Fruit fly (Drosophila melanogaster) whole organism, adult: ENCODE measurements around the gene scpr-C.

ENCODE experiments used
- CG11617 ChIP-seq: fragments of 200-800 bp; sonication (Bioruptor generic); optimal IDR thresholded peaks from 2 replicates; lab custom pipeline; 2017; ENCODE audit warnings: mild to moderate bottlenecking, missing biosample characterization, missing genetic modification reagents, missing genetic modification characterization
- CG12768 ChIP-seq: fragments of 200-800 bp; sonication (Bioruptor generic); optimal IDR thresholded peaks from 2 replicates; lab custom pipeline; 2017; ENCODE audit warnings: missing biosample characterization, missing genetic modification characterization, mild to moderate bottlenecking, moderate library complexity, missing genetic modification reagents
- CG14711 ChIP-seq: fragments of 200-800 bp; sonication (Bioruptor generic); optimal IDR thresholded peaks from 2 replicates; lab custom pipeline; 2018; ENCODE audit warnings: missing biosample characterization, mild to moderate bottlenecking, missing genetic modification characterization, moderate library complexity
- CG1620 ChIP-seq: fragments of 200-800 bp; sonication (Bioruptor generic); optimal IDR thresholded peaks from 2 replicates; lab custom pipeline; 2016; ENCODE audit warnings: missing biosample characterization, missing genetic modification characterization
- CG33017 ChIP-seq: fragments of 200-800 bp; sonication (Bioruptor generic); optimal IDR thresholded peaks from 2 replicates; lab custom pipeline; 2018; ENCODE audit warnings: missing biosample characterization, mild to moderate bottlenecking, missing genetic modification characterization, moderate library complexity
- CG5204 ChIP-seq: fragments of 200-800 bp; sonication (Bioruptor generic); optimal IDR thresholded peaks from 2 replicates; lab custom pipeline; 2016; ENCODE audit warnings: missing biosample characterization, missing genetic modification characterization
- CG7045 ChIP-seq: fragments of 200-800 bp; sonication (Bioruptor generic); optimal IDR thresholded peaks from 2 replicates; lab custom pipeline; 2017; ENCODE audit warnings: missing biosample characterization, mild to moderate bottlenecking, missing genetic modification characterization
- CG7101 ChIP-seq: fragments of 200-800 bp; sonication (Bioruptor generic); optimal IDR thresholded peaks from 2 replicates; lab custom pipeline; 2018; ENCODE audit warnings: missing biosample characterization, mild to moderate bottlenecking, missing genetic modification characterization, moderate library complexity
- Clk ChIP-seq: fragments of 200-800 bp; sonication (Bioruptor generic); optimal IDR thresholded peaks from 2 replicates; lab custom pipeline; 2017; ENCODE audit warnings: missing biosample characterization, missing genetic modification characterization
- Crg-1 ChIP-seq: fragments of 200-800 bp; sonication (Bioruptor generic); optimal IDR thresholded peaks from 2 replicates; lab custom pipeline; 2016; ENCODE audit warnings: missing biosample characterization, missing genetic modification characterization
- Hr96 ChIP-seq: fragments of 200-800 bp; sonication (Bioruptor generic); optimal IDR thresholded peaks from 2 replicates; lab custom pipeline; 2016; ENCODE audit warnings: missing biosample characterization, missing genetic modification characterization
- Mnt ChIP-seq: fragments of 200-800 bp; sonication (Bioruptor generic); optimal IDR thresholded peaks from 2 replicates; lab custom pipeline; 2016; ENCODE audit warnings: missing biosample characterization, mild to moderate bottlenecking, missing genetic modification characterization
- bab1 ChIP-seq: fragments of 200-800 bp; sonication (Bioruptor generic); optimal IDR thresholded peaks from 3 replicates; lab custom pipeline; 2019; ENCODE audit warnings: missing biosample characterization, mild to moderate bottlenecking, missing genetic modification characterization, moderate library complexity
- cic ChIP-seq: fragments of 200-800 bp; sonication (Bioruptor generic); optimal IDR thresholded peaks from 2 replicates; lab custom pipeline; 2017; ENCODE audit warnings: missing biosample characterization, mild to moderate bottlenecking, missing genetic modification characterization, moderate library complexity
- cnc ChIP-seq, 2 experiments: fragments of >200 bp; optimal IDR thresholded peaks; 2 replicates each; lab custom pipeline; 2017
- kay ChIP-seq: fragments of 200-800 bp; sonication (Bioruptor generic); peaks from one replicate; lab custom pipeline; 2016; ENCODE audit warnings: missing biosample characterization, missing genetic modification characterization, borderline replicate concordance
- ovo ChIP-seq: fragments of 200-800 bp; sonication (Bioruptor generic); optimal IDR thresholded peaks from 2 replicates; lab custom pipeline; 2016; ENCODE audit warnings: missing biosample characterization, missing genetic modification characterization
- pad ChIP-seq: fragments of 200-800 bp; sonication (Bioruptor generic); optimal IDR thresholded peaks from 3 replicates; lab custom pipeline; 2017; ENCODE audit warnings: missing biosample characterization, missing genetic modification characterization, mild to moderate bottlenecking, moderate library complexity, missing genetic modification reagents
- tj ChIP-seq: fragments of 200-800 bp; sonication (Bioruptor generic); optimal IDR thresholded peaks from 3 replicates; lab custom pipeline; 2017; ENCODE audit warnings: missing biosample characterization, mild to moderate bottlenecking, missing genetic modification characterization, moderate library complexity
- toe ChIP-seq: fragments of 200-800 bp; sonication (Bioruptor generic); optimal IDR thresholded peaks from 2 replicates; lab custom pipeline; 2016; ENCODE audit warnings: missing biosample characterization, missing genetic modification characterization

Gene scpr-C

DNA sequence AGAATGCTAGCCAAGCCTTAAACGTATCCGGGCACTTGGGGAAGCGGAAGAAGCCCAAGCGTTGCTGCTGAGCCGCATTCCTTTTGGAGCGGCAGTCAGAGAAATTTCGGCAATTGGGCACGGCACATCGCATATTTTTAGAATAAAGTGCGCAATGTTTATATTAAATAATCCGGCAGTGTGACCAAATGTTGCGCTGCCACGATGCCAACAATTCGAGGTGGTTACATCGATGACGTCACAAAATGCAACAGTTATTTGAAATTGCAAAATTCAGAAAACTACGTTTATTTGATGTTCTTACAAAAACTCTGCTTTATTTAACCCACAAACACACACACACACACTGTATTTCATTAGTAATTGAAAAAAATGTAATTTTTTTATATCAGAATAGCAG is 5.4 kb upstream of the scpr-C start, which contains the start of gene CG6689:
CG6689 (minus strand) TSS at position 182 of the 400 bp plus-strand sequence.
- peak; percentile 13 for TF ChIP-seq Mnt (GFP tag; lab: Kevin White, UChicago)
- peak; percentile 6 for TF ChIP-seq CG11617 (GFP tag; lab: Kevin White, UChicago)
- TF ChIP-seq CG1620 (GFP tag; lab: Kevin White, UChicago) = no peak
- TF ChIP-seq ovo (GFP tag; lab: Kevin White, UChicago) = no peak
- TF ChIP-seq kay (GFP tag; lab: Kevin White, UChicago) = no peak

dm6 chr3R:11221437-11222230 is 3.7 kb upstream of the scpr-C start, which contains the start of the genes CG6693 and RpL3:
TSS of gene CG6693 (minus strand) at chr3R:11221639.
TSS of gene RpL3 (plus strand) at chr3R:11221894.
- TF ChIP-seq toe (GFP tag; lab: Kevin White, UChicago) (peak; percentile 68), CG11617 (GFP tag; lab: Kevin White, UChicago) (peak; percentile 84), ovo (GFP tag; lab: Kevin White, UChicago) (peak; percentile 39), Crg-1 (GFP tag; lab: Kevin White, UChicago) (peak; percentile 78), bab1 (peak; percentile 87), CG5204 (GFP tag; lab: Kevin White, UChicago) (no peak), CG14711 (tag; lab: Kevin White, UChicago) (peak; percentile 57), pad (GFP tag; lab: Kevin White, UChicago) (peak; percentile 73), CG1620 (GFP tag; lab: Kevin White, UChicago) (peak; percentile 73), Mnt (GFP tag; lab: Kevin White, UChicago) (peak; percentile 97), CG33017 (tag; lab: Kevin White, UChicago) (peak; percentile 90), tj (GFP tag; lab: Kevin White, UChicago) (peak; percentile 56), cic (GFP tag; lab: Kevin White, UChicago) (peak; percentile 75), CG12768 (peak; percentile 85), kay (GFP tag; lab: Kevin White, UChicago) (no peak), Clk (peak; percentile 54), CG7101 (tag; lab: Kevin White, UChicago) (peak; percentile 91), CG7045 (GFP tag; lab: Kevin White, UChicago) (peak; percentile 69), Hr96 (peak; percentile 81), cnc (optimal IDR thresholded peaks at IDR 0.05; lab: Kevin White, UChicago) (peak in 1 of 2 experiments; percentile 46)

DNA sequence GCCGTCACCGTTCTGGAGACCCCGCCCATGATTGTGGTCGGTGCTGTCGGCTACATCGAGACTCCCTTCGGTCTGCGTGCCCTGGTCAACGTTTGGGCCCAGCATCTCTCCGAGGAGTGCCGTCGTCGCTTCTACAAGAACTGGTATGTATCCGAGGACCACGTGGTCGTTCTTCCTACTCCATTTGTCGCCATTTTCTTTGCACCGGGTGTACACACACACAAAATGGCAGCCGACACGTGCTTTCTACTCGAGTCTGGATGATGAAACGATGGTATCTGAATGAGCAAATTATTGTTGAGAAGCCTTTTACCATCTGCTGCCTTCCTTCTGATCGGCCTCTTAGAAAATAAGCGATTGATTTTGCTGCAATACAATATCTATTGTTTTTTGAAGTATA is 2.7 kb upstream of the scpr-C start:
- TF ChIP-seq Mnt (GFP tag; lab: Kevin White, UChicago) = peak; percentile 3
- TF ChIP-seq CG11617 (GFP tag; lab: Kevin White, UChicago) = no peak

DNA sequence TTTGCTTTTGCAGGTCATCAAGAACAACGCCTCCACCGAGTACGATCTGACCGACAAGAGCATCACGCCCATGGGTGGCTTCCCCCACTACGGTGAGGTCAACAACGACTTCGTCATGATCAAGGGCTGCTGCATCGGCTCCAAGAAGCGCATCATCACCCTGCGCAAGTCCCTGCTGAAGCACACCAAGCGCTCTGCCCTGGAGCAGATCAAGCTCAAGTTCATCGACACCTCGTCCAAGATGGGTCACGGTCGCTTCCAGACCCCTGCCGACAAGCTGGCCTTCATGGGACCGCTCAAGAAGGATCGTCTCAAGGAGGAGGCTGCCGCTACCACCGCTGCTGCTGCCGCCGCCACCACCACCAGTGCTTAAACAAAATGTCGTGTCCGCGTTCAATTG is 842 bp upstream of the scpr-C start:
- TF ChIP-seq toe (GFP tag; lab: Kevin White, UChicago) = no peak
- no peak for TF ChIP-seq CG5204 (GFP tag; lab: Kevin White, UChicago)
- TF ChIP-seq Mnt (GFP tag; lab: Kevin White, UChicago) = no peak
- no peak for TF ChIP-seq kay (GFP tag; lab: Kevin White, UChicago)
- no peak for TF ChIP-seq pad (GFP tag; lab: Kevin White, UChicago)
- TF ChIP-seq bab1 = no peak
- TF ChIP-seq tj (GFP tag; lab: Kevin White, UChicago) = no peak
- no peak for TF ChIP-seq Clk
- TF ChIP-seq CG7045 (GFP tag; lab: Kevin White, UChicago) = no peak
- TF ChIP-seq cic (GFP tag; lab: Kevin White, UChicago) = no peak
- no peak for TF ChIP-seq ovo (GFP tag; lab: Kevin White, UChicago)
- TF ChIP-seq CG11617 (GFP tag; lab: Kevin White, UChicago) = no peak
- TF ChIP-seq CG12768 = no peak
- TF ChIP-seq CG14711 (tag; lab: Kevin White, UChicago) = no peak

DNA sequence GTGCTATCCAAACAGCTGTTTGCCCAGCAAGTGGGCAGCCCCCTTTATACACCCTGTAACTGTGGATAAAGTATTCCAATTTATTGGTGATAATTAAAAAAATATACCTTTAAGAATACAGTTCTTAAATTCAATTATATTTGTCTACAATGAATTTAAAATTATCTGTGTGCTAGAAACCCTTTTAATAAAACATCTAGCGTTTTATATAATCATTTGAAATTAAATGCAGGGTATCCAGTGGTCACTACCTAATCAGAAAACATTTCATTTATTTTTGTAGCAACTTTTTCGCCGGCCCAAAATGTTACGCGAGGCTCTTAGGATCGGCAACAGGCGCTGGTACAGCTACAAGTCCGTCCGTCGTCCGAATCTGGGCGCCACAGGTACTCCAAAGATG is 1.2 kb downstream of the scpr-C start, which contains the start of gene CG17726:
CG17726 (plus strand) TSS at position 267 of the 400 bp plus-strand sequence.
- peak; percentile 62 for TF ChIP-seq cic (GFP tag; lab: Kevin White, UChicago)
- peak; percentile 69 for TF ChIP-seq Mnt (GFP tag; lab: Kevin White, UChicago)
- no peak for TF ChIP-seq Hr96
- peak; percentile 99 for TF ChIP-seq CG33017 (tag; lab: Kevin White, UChicago)
- TF ChIP-seq CG5204 (GFP tag; lab: Kevin White, UChicago) = no peak
- TF ChIP-seq tj (GFP tag; lab: Kevin White, UChicago) = peak; percentile 68
- TF ChIP-seq cnc (optimal IDR thresholded peaks at IDR 0.05; lab: Kevin White, UChicago) = no peak
- TF ChIP-seq pad (GFP tag; lab: Kevin White, UChicago) = peak; percentile 66
- TF ChIP-seq Crg-1 (GFP tag; lab: Kevin White, UChicago) = peak; percentile 92
- peak; percentile 98 for TF ChIP-seq bab1
- peak; percentile 99 for TF ChIP-seq CG7101 (tag; lab: Kevin White, UChicago)
- TF ChIP-seq toe (GFP tag; lab: Kevin White, UChicago) = no peak
- TF ChIP-seq CG7045 (GFP tag; lab: Kevin White, UChicago) = peak; percentile 91
- peak; percentile 95 for TF ChIP-seq CG11617 (GFP tag; lab: Kevin White, UChicago)
- no peak for TF ChIP-seq Clk
- TF ChIP-seq CG12768 = peak; percentile 89
- TF ChIP-seq CG1620 (GFP tag; lab: Kevin White, UChicago) = peak; percentile 87
- peak; percentile 97 for TF ChIP-seq CG14711 (tag; lab: Kevin White, UChicago)
- TF ChIP-seq kay (GFP tag; lab: Kevin White, UChicago) = no peak
- TF ChIP-seq ovo (GFP tag; lab: Kevin White, UChicago) = peak; percentile 87
